Worm (Caenorhabditis elegans): Measurements from ENCODE around the gene F19C7.3.

F19C7.3 gene

DNA sequence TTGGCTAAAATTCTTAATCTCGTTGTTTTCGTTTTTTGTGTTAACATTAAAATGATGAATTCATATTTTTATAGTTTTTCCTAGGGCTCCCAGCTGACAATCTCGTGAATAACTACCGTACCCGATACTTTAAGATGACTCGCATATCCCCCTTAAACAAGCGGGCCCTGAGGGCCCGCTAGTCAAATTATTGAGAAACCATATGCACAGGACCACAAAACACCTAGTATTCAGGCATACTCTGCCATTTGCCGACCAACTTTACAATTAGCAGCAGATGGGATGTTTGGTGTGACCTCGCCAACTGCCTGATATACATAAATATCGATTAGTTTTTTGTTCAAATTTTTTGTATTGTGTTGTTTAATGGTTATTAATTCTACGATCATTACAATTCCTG is at the start of gene F19C7.3:
Gene F19C7.3, plus strand, starts transcription at position 301 of the 400 bp plus-strand sequence.
- TF ChIP-seq lin-13 (tag; optimal IDR thresholded peaks at IDR 0.05) (no peak), hlh-1 (tag; optimal IDR thresholded peaks at IDR 0.05) (peak; percentile 41), nhr-76 (tag; optimal IDR thresholded peaks at IDR 0.05) (no peak), ceh-39 (tag; optimal IDR thresholded peaks at IDR 0.05) (peak; percentile 23), ham-2 (GFP tag; optimal IDR thresholded peaks at IDR 0.05) (no peak), mab-5 (tag; optimal IDR thresholded peaks at IDR 0.05) (no peak), mls-2 (tag; optimal IDR thresholded peaks at IDR 0.05) (no peak)

DNA sequence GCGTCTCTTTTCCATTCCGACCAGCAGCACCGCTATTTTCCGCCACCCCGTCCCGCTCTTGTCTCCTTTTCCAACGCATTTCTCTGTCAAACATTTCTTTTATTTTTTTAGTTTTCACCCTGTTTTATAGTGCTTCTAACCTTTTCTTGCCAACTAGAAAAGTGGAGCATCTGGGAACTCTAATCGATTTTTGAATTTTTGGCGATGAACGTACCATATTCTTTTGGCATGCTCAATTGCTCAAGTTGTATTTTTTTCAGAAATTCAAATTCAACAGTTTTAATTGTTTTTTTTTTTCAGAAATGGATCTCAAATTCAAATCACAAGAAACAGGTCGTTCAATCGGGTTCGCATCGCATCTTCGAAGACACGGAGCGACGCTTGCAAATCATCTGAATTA is 48.7 kb upstream of the F19C7.3 start, which contains the start of gene ZK185.1:
Gene ZK185.1, plus strand, starts transcription at position 301 of the 400 bp plus-strand sequence.
- TF ChIP-seq flh-1 (GFP tag; optimal IDR thresholded peaks at IDR 0.05), result no peak
- TF ChIP-seq unc-39 (tag; optimal IDR thresholded peaks at IDR 0.05), result no peak
- TF ChIP-seq zip-8 (tag; optimal IDR thresholded peaks at IDR 0.05), result no peak
- no peak for TF ChIP-seq nhr-28 (tag; optimal IDR thresholded peaks at IDR 0.05)
- TF ChIP-seq nhr-12 (tag; optimal IDR thresholded peaks at IDR 0.05), result no peak
- no peak for TF ChIP-seq mls-2 (tag; optimal IDR thresholded peaks at IDR 0.05)
- no peak for TF ChIP-seq ces-1 (GFP tag; optimal IDR thresholded peaks at IDR 0.05)
- no peak for TF ChIP-seq sem-2 (GFP tag; optimal IDR thresholded peaks at IDR 0.05)
- TF ChIP-seq bed-3 (GFP tag; optimal IDR thresholded peaks at IDR 0.05), result no peak
- no peak for TF ChIP-seq unc-120 (tag; optimal IDR thresholded peaks at IDR 0.05; ENCODE audit: poor library complexity, severe bottlenecking)
- no peak for TF ChIP-seq lin-32 (GFP tag; optimal IDR thresholded peaks at IDR 0.05)
- TF ChIP-seq tbx-8 (GFP tag; optimal IDR thresholded peaks at IDR 0.05), result no peak
- no peak for TF ChIP-seq cnd-1 (tag; optimal IDR thresholded peaks at IDR 0.05)
- no peak for TF ChIP-seq nhr-2 (tag; optimal IDR thresholded peaks at IDR 0.05)
- no peak for TF ChIP-seq ztf-11 (tag; optimal IDR thresholded peaks at IDR 0.05)
- no peak for TF ChIP-seq ham-2 (GFP tag; optimal IDR thresholded peaks at IDR 0.05)
- no peak for TF ChIP-seq mab-5 (tag; optimal IDR thresholded peaks at IDR 0.05)

DNA sequence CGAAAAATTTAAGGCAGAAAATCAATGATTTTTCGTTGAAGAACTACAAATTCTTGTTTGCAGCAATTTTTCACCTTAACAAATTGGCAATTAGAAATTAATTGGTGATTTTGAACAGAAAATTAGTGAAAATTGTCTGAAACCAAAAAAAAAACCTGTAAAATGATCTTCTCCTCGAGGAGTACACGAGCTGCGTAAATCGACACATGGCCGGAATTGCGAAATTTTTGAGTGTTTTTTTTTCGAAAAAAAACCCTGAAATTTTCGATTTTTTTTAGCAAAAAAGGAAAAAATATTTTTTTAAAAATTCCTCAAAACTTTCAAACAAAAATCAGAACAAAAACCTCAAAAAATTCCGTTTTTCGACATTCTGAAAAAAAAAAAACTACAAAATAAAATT is 45.4 kb upstream of the F19C7.3 start:
- no peak for TF ChIP-seq ceh-43 (GFP tag; optimal IDR thresholded peaks at IDR 0.05)
- no peak for TF ChIP-seq snpc-4 (tag; optimal IDR thresholded peaks at IDR 0.05)
- TF ChIP-seq bed-3 (GFP tag; optimal IDR thresholded peaks at IDR 0.05), result no peak
- no peak for TF ChIP-seq ztf-11 (tag; optimal IDR thresholded peaks at IDR 0.05)
- TF ChIP-seq drap-1 (GFP tag; optimal IDR thresholded peaks at IDR 0.05), result no peak
- no peak for TF ChIP-seq sptf-1 (tag; optimal IDR thresholded peaks at IDR 0.05)
- no peak for TF ChIP-seq unc-39 (tag; optimal IDR thresholded peaks at IDR 0.05)
- no peak for TF ChIP-seq nhr-28 (tag; optimal IDR thresholded peaks at IDR 0.05)
- no peak for TF ChIP-seq M03D4.4 (tag; optimal IDR thresholded peaks at IDR 0.05)
- no peak for TF ChIP-seq nhr-76 (tag; optimal IDR thresholded peaks at IDR 0.05)
- TF ChIP-seq tbx-8 (GFP tag; optimal IDR thresholded peaks at IDR 0.05), result no peak
- no peak for TF ChIP-seq cnd-1 (tag; optimal IDR thresholded peaks at IDR 0.05)
- TF ChIP-seq unc-62 (GFP tag; optimal IDR thresholded peaks at IDR 0.05), result no peak
- no peak for TF ChIP-seq mls-2 (tag; optimal IDR thresholded peaks at IDR 0.05)
- TF ChIP-seq sem-2 (GFP tag; optimal IDR thresholded peaks at IDR 0.05), result no peak
- no peak for TF ChIP-seq ces-1 (GFP tag; optimal IDR thresholded peaks at IDR 0.05)

DNA sequence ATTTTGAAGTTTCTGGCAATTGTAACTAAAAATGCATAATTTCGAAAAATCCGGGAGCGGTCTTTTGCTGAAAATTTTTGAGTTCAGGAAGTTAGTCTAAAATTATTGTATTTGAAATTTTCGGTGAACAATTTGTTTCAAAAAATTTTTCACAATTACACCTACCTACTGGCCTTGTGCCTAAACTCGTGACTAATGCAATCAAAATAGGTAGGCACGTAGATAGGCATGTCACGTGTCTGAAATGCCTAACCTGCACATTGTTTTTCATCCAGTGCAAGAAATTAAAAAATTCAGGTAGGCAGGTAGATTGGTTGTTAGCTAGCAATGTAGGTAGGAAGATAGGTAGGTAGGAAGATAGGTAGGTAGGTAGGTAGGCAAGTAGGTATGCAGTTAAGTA is 39.8 kb upstream of the F19C7.3 start:
- TF ChIP-seq flh-1 (GFP tag; optimal IDR thresholded peaks at IDR 0.05) (no peak), zip-8 (tag; optimal IDR thresholded peaks at IDR 0.05) (no peak), nhr-12 (tag; optimal IDR thresholded peaks at IDR 0.05) (no peak), nhr-76 (tag; optimal IDR thresholded peaks at IDR 0.05) (no peak), ces-1 (GFP tag; optimal IDR thresholded peaks at IDR 0.05) (no peak), mep-1 (tag; optimal IDR thresholded peaks at IDR 0.05) (no peak), ceh-39 (tag; optimal IDR thresholded peaks at IDR 0.05) (no peak)

DNA sequence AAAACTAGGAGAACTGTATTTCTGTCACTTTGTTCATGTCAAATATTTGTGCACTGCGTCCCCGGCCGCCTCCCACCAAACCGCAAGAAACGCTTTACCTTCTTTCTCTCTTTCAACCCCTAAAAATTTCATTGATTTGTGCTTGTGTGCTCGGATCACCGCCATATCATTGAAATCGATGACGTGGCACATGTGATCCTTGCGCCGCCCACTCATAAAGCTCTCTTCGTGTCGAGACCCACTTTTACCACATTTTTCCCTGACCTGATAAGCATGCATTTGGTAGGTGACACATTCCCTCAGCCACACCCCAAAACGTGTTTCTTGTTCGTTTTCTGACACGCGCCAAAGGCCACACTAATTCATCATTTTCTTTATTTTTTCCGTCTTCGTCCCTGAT is 39.2 kb upstream of the F19C7.3 start:
- TF ChIP-seq flh-1 (GFP tag; optimal IDR thresholded peaks at IDR 0.05), result no peak

ce11 chrIV:4559160-4559559 is 37.8 kb upstream of the F19C7.3 start:
- TF ChIP-seq elt-3 (tag; optimal IDR thresholded peaks at IDR 0.05), result no peak
- TF ChIP-seq zip-8 (tag; optimal IDR thresholded peaks at IDR 0.05), result no peak
- TF ChIP-seq M03D4.4 (tag; optimal IDR thresholded peaks at IDR 0.05), result no peak
- TF ChIP-seq mep-1 (tag; optimal IDR thresholded peaks at IDR 0.05), result no peak
- TF ChIP-seq ces-1 (GFP tag; optimal IDR thresholded peaks at IDR 0.05), result no peak
- no peak for TF ChIP-seq pha-4 (tag; optimal IDR thresholded peaks at IDR 0.05)
- no peak for TF ChIP-seq mab-5 (tag; optimal IDR thresholded peaks at IDR 0.05)
- no peak for TF ChIP-seq ceh-39 (tag; optimal IDR thresholded peaks at IDR 0.05)
- TF ChIP-seq blmp-1 (tag; optimal IDR thresholded peaks at IDR 0.05), result no peak
- no peak for TF ChIP-seq elt-1 (tag; optimal IDR thresholded peaks at IDR 0.05; ENCODE audit: borderline replicate concordance, insufficient read depth)
- TF ChIP-seq unc-120 (tag; optimal IDR thresholded peaks at IDR 0.05; ENCODE audit: poor library complexity, severe bottlenecking), result no peak
- no peak for TF ChIP-seq unc-62 (GFP tag; optimal IDR thresholded peaks at IDR 0.05)
- no peak for TF ChIP-seq hlh-1 (tag; optimal IDR thresholded peaks at IDR 0.05)
- no peak for TF ChIP-seq unc-39 (tag; optimal IDR thresholded peaks at IDR 0.05)
- no peak for TF ChIP-seq ceh-83 (GFP tag; optimal IDR thresholded peaks at IDR 0.05)
- TF ChIP-seq sem-2 (GFP tag; optimal IDR thresholded peaks at IDR 0.05), result no peak
- TF ChIP-seq nhr-76 (tag; optimal IDR thresholded peaks at IDR 0.05), result no peak

Data from whole organism, mixed stage, embryonic.